Worm (Caenorhabditis elegans) whole organism, late embryonic: ENCODE measurements around the gene B0310.2.

Experiments
- C08G9.2 ChIP-seq: sonication (generic microtip); optimal IDR thresholded peaks from 2 replicates; lab custom pipeline; 2016; ENCODE audit warnings: mild to moderate bottlenecking, missing genetic modification characterization, moderate library complexity, missing compliant biosample characterization
- F13H6.1 ChIP-seq: sonication (generic microtip); optimal IDR thresholded peaks from 2 replicates; lab custom pipeline; 2016; ENCODE audit warnings: missing genetic modification characterization, missing compliant biosample characterization
- K02D7.2 ChIP-seq: sonication (generic microtip); optimal IDR thresholded peaks from 2 replicates; lab custom pipeline; 2017; ENCODE audit warnings: mild to moderate bottlenecking, missing genetic modification characterization, missing compliant biosample characterization
- K09A11.1 ChIP-seq: sonication (generic microtip); optimal IDR thresholded peaks from 2 replicates; lab custom pipeline; 2017; ENCODE audit warnings: antibody characterized with exemption, mild to moderate bottlenecking, missing genetic modification characterization, missing compliant biosample characterization; ENCODE audit not compliant: insufficient read depth
- ahr-1 ChIP-seq: sonication (generic microtip); optimal IDR thresholded peaks from 2 replicates; lab custom pipeline; 2016; ENCODE audit warnings: missing genetic modification characterization, missing compliant biosample characterization
- ama-1 ChIP-seq: fragments of 150-350 bp; optimal IDR thresholded peaks from 2 replicates; lab custom pipeline; 2014
- ceh-14 ChIP-seq: sonication (generic microtip); optimal IDR thresholded peaks from 2 replicates; lab custom pipeline; 2016; ENCODE audit warnings: missing genotype, missing genetic modification characterization, missing compliant biosample characterization
- ceh-30 ChIP-seq: fragments of 150-350 bp; optimal IDR thresholded peaks from 2 replicates; lab custom pipeline; 2014; ENCODE audit warnings: missing biosample characterization, missing genetic modification characterization
- ceh-34 ChIP-seq: sonication (generic microtip); optimal IDR thresholded peaks from 2 replicates; lab custom pipeline; 2016; ENCODE audit warnings: mild to moderate bottlenecking, missing genetic modification characterization, missing compliant biosample characterization
- ceh-48 ChIP-seq: sonication (generic microtip); optimal IDR thresholded peaks from 2 replicates; lab custom pipeline; 2016; ENCODE audit warnings: missing genetic modification characterization, inconsistent platforms, missing compliant biosample characterization
- ceh-9 ChIP-seq: sonication (generic microtip); optimal IDR thresholded peaks from 2 replicates; lab custom pipeline; 2016; ENCODE audit warnings: mild to moderate bottlenecking, missing genetic modification characterization, inconsistent platforms, missing compliant biosample characterization
- dmd-4 ChIP-seq: sonication (generic microtip); optimal IDR thresholded peaks from 2 replicates; lab custom pipeline; 2016; ENCODE audit warnings: borderline replicate concordance, missing genetic modification characterization, missing compliant biosample characterization
- elt-2 ChIP-seq: sonication (generic microtip); optimal IDR thresholded peaks from 2 replicates; lab custom pipeline; 2016; ENCODE audit warnings: missing genetic modification reagents, missing genetic modification characterization, missing compliant biosample characterization
- ets-4 ChIP-seq: sonication (generic microtip); optimal IDR thresholded peaks from 2 replicates; lab custom pipeline; 2016; ENCODE audit warnings: missing genetic modification characterization, missing compliant biosample characterization
- eyg-1 ChIP-seq: sonication (generic microtip); optimal IDR thresholded peaks from 2 replicates; lab custom pipeline; 2016; ENCODE audit warnings: missing genotype, missing genetic modification characterization, missing compliant biosample characterization
- fax-1 ChIP-seq: sonication (generic microtip); optimal IDR thresholded peaks from 2 replicates; lab custom pipeline; 2016; ENCODE audit warnings: missing genotype, missing genetic modification characterization, missing compliant biosample characterization
- gmeb-2 ChIP-seq: sonication (generic microtip); optimal IDR thresholded peaks from 2 replicates; lab custom pipeline; 2016; ENCODE audit warnings: missing genetic modification characterization, inconsistent platforms, missing compliant biosample characterization
- hlh-13 ChIP-seq: fragments of 200-800 bp; sonication (Bioruptor generic); optimal IDR thresholded peaks from 2 replicates; lab custom pipeline; 2018; ENCODE audit warnings: mild to moderate bottlenecking, missing genetic modification characterization, missing compliant biosample characterization
- hlh-30 ChIP-seq: sonication (generic microtip); optimal IDR thresholded peaks from 2 replicates; lab custom pipeline; 2017; ENCODE audit warnings: antibody characterized with exemption, missing genetic modification characterization, missing compliant biosample characterization; ENCODE audit not compliant: insufficient read depth
- hlh-6 ChIP-seq: sonication (generic microtip); optimal IDR thresholded peaks from 2 replicates; lab custom pipeline; 2016; ENCODE audit warnings: missing genotype, missing genetic modification characterization, missing compliant biosample characterization
- hlh-8 ChIP-seq: sonication (generic microtip); optimal IDR thresholded peaks from 2 replicates; lab custom pipeline; 2016; ENCODE audit warnings: missing genotype, missing genetic modification characterization, missing compliant biosample characterization
- mec-3 ChIP-seq: sonication (generic microtip); optimal IDR thresholded peaks from 2 replicates; lab custom pipeline; 2016; ENCODE audit warnings: borderline replicate concordance, missing genetic modification characterization, missing compliant biosample characterization
- nhr-232 ChIP-seq: sonication (generic microtip); optimal IDR thresholded peaks from 2 replicates; lab custom pipeline; 2016; ENCODE audit warnings: missing genetic modification characterization, missing compliant biosample characterization
- pat-9 ChIP-seq: fragments of 200-800 bp; sonication (Bioruptor generic); optimal IDR thresholded peaks from 2 replicates; lab custom pipeline; 2018; ENCODE audit warnings: mild to moderate bottlenecking, missing genetic modification characterization, moderate library complexity, missing compliant biosample characterization
- pha-2 ChIP-seq: sonication (generic microtip); optimal IDR thresholded peaks from 2 replicates; lab custom pipeline; 2017; ENCODE audit warnings: mild to moderate bottlenecking, missing genetic modification characterization, missing compliant biosample characterization
- pqm-1 ChIP-seq: sonication (generic microtip); optimal IDR thresholded peaks from 2 replicates; lab custom pipeline; 2016; ENCODE audit warnings: missing genetic modification characterization, missing compliant biosample characterization
- ref-2 ChIP-seq: sonication (generic microtip); optimal IDR thresholded peaks from 2 replicates; lab custom pipeline; 2016; ENCODE audit warnings: missing genetic modification characterization, missing compliant biosample characterization
- rnt-1 ChIP-seq: sonication (generic microtip); optimal IDR thresholded peaks from 2 replicates; lab custom pipeline; 2016; ENCODE audit warnings: missing genetic modification characterization, missing compliant biosample characterization
- sdc-2 ChIP-seq: sonication (generic microtip); optimal IDR thresholded peaks from 2 replicates; lab custom pipeline; 2016; ENCODE audit warnings: missing genotype, missing genetic modification characterization, missing compliant biosample characterization
- sox-2 ChIP-seq: fragments of 200-800 bp; sonication (Bioruptor generic); IDR thresholded peaks from 2 replicates; pipeline ENCODE4 v1.3.6; 2022; ENCODE audit warnings: missing genetic modification reagents, missing genetic modification characterization, missing compliant biosample characterization
- tbx-2 ChIP-seq: sonication (generic microtip); optimal IDR thresholded peaks from 2 replicates; lab custom pipeline; 2016; ENCODE audit warnings: missing genetic modification characterization, missing compliant biosample characterization
- tbx-7 ChIP-seq: sonication (generic microtip); optimal IDR thresholded peaks from 2 replicates; lab custom pipeline; 2016; ENCODE audit warnings: missing genotype, missing genetic modification characterization, missing compliant biosample characterization
- ttx-3 ChIP-seq: sonication (generic microtip); optimal IDR thresholded peaks from 2 replicates; lab custom pipeline; 2016; ENCODE audit warnings: missing genetic modification reagents, missing genetic modification characterization, missing compliant biosample characterization
- unc-3 ChIP-seq, 2 experiments: fragments of 200-800 bp in 1 of 2; sonication (Bioruptor generic) in 1 of 2; sonication (generic microtip) in 1 of 2; conservative IDR thresholded peaks in 1 of 2; optimal IDR thresholded peaks in 1 of 2; 2 replicates each; pipeline versions ENCODE4 v1.3.6 to Lab custom; 2016 to 2022; ENCODE audit warnings: missing compliant biosample characterization in 2 of 2, missing genetic modification characterization in 2 of 2, missing genetic modification reagents in 1 of 2
- unc-42 ChIP-seq: sonication (generic microtip); optimal IDR thresholded peaks from 2 replicates; lab custom pipeline; 2016; ENCODE audit warnings: missing genotype, missing genetic modification characterization, missing compliant biosample characterization
- unc-55 ChIP-seq: sonication (generic microtip); optimal IDR thresholded peaks from 2 replicates; lab custom pipeline; 2017; ENCODE audit warnings: missing biosample characterization, missing genetic modification reagents, missing genetic modification characterization
- zip-5 ChIP-seq: sonication (generic microtip); optimal IDR thresholded peaks from 2 replicates; lab custom pipeline; 2016; ENCODE audit warnings: missing genetic modification characterization, missing compliant biosample characterization

B0310.2 gene

DNA sequence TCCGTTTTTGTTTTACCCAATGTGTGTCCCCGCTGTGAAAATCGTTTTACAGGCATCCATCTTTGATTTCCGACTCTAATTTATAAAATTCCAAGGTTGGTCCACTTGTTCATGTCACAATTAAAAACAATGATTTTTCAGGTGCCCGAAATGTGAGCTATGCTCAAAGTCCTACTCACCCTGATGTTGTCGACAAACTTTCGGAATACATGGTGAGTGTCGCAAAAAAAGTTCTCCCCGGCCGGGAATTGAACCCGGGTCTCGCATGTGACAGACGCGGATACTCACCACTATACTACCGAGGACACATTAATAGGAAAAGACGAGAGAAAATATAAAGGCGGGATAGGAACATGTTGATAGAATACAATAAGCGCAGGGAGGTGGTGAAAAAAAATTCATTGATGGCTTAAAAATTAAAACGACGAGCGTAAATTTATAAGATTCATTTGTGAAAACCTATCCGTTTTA is 17.1 kb downstream of the B0310.2 start, which contains the start of gene egl-17 (continued):
- TF ChIP-seq ahr-1 (tag; lab: Kevin White, UChicago) = peak; percentile 87
- peak; percentile 92 for TF ChIP-seq unc-3 (GFP tag; conservative IDR thresholded peaks at IDR 0.05; lab: Robert Waterston, UW)
- peak; percentile 90 for TF ChIP-seq unc-3 (tag; optimal IDR thresholded peaks at IDR 0.05; lab: Kevin White, UChicago)
- TF ChIP-seq unc-42 = peak; percentile 64
- TF ChIP-seq ets-4 = peak; percentile 76
- peak; percentile 89 for TF ChIP-seq mec-3 (tag; lab: Kevin White, UChicago)
- peak; percentile 88 for TF ChIP-seq tbx-2
- TF ChIP-seq eyg-1 (tag; lab: Kevin White, UChicago) = peak; percentile 90
- peak; percentile 95 for TF ChIP-seq sdc-2
- TF ChIP-seq rnt-1 (tag; lab: Kevin White, UChicago) = peak; percentile 96
- TF ChIP-seq pat-9 = peak; percentile 92
- peak; percentile 71 for TF ChIP-seq pqm-1 (tag; lab: Kevin White, UChicago)
- peak; percentile 91 for TF ChIP-seq C08G9.2 (tag; lab: Kevin White, UChicago)
- TF ChIP-seq dmd-4 (tag; lab: Kevin White, UChicago) = peak; percentile 96
- no peak for TF ChIP-seq ama-1 (lab: Kevin White, UChicago)
- peak; percentile 81 for TF ChIP-seq K09A11.1 (tag; lab: Kevin White, UChicago)
- TF ChIP-seq ceh-9 = peak; percentile 48
- peak; percentile 94 for TF ChIP-seq elt-2 (tag; lab: Kevin White, UChicago)
- peak; percentile 86 for TF ChIP-seq nhr-232 (tag; lab: Kevin White, UChicago)
- TF ChIP-seq hlh-6 = peak; percentile 92
- no peak for TF ChIP-seq unc-55 (GFP tag; lab: Kevin White, UChicago)
- peak; percentile 90 for TF ChIP-seq ceh-34 (tag; lab: Kevin White, UChicago)
- peak; percentile 90 for TF ChIP-seq ttx-3 (tag; lab: Kevin White, UChicago)
- peak; percentile 92 for TF ChIP-seq K02D7.2 (tag; lab: Kevin White, UChicago)
- TF ChIP-seq tbx-7 (tag; lab: Kevin White, UChicago) = peak; percentile 5
- TF ChIP-seq ref-2 (tag; lab: Kevin White, UChicago) = peak; percentile 94
- TF ChIP-seq fax-1 = peak; percentile 89
- TF ChIP-seq gmeb-2 = peak; percentile 91
- peak; percentile 91 for TF ChIP-seq hlh-30 (tag; lab: Kevin White, UChicago)
- TF ChIP-seq F13H6.1 (tag; lab: Kevin White, UChicago) = peak; percentile 91

ce11 chrX:487669-488068 is 19.1 kb downstream of the B0310.2 start:
- no peak for TF ChIP-seq sox-2 (GFP tag; lab: Robert Waterston, UW)
- TF ChIP-seq ceh-30 (tag; lab: Kevin White, UChicago) = no peak
- no peak for TF ChIP-seq ceh-14 (tag; lab: Kevin White, UChicago)
- TF ChIP-seq hlh-8 = no peak

DNA sequence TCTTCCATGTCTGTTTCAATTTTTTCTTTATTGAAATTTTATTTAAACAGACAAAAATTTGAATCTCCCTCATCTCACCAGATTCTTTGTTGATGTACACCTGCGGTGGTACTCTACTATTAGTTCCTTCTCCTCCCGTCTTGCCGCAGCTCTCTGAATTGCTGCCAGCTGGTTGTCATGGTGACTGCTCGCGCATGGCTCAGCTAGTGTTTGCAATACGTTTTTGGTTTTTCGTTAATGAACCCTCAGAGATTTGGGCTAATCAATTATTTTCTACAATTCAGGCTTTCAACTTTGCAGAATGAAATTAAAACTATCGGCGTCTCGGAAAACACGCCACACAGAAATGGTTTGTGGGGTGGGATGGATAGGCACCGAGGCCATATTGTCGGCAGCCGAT is 25.6 kb downstream of the B0310.2 start, which contains the start of gene che-2:
Gene che-2, plus strand, starts transcription at position 301 of the 400 bp plus-strand sequence.
- TF ChIP-seq eyg-1 (tag; lab: Kevin White, UChicago) (no peak), zip-5 (no peak), hlh-30 (tag; lab: Kevin White, UChicago) (no peak), hlh-13 (no peak), pha-2 (tag; lab: Kevin White, UChicago) (no peak), ceh-48 (tag; lab: Kevin White, UChicago) (no peak), unc-42 (no peak), K02D7.2 (tag; lab: Kevin White, UChicago) (no peak), ets-4 (no peak), ahr-1 (tag; lab: Kevin White, UChicago) (no peak), dmd-4 (tag; lab: Kevin White, UChicago) (no peak), mec-3 (tag; lab: Kevin White, UChicago) (no peak), F13H6.1 (tag; lab: Kevin White, UChicago) (no peak), nhr-232 (tag; lab: Kevin White, UChicago) (no peak)
